Worm (Caenorhabditis elegans) whole organism, L3 larva: ENCODE data around the gene C08B6.18.

Experiments
- R02D3.7 ChIP-seq: fragments of 150-350 bp; optimal IDR thresholded peaks from 2 replicates; lab custom pipeline; 2014; ENCODE audit warnings: missing biosample characterization, missing genetic modification characterization
- ZK546.5 ChIP-seq: sonication (generic microtip); optimal IDR thresholded peaks from 2 replicates; lab custom pipeline; 2017; ENCODE audit warnings: missing biosample characterization, missing genetic modification characterization
- aly-2 ChIP-seq: fragments of 150-350 bp; optimal IDR thresholded peaks from 2 replicates; lab custom pipeline; 2014; ENCODE audit warnings: missing biosample characterization, missing genetic modification characterization
- ceh-16 ChIP-seq: sonication (generic microtip); optimal IDR thresholded peaks from 2 replicates; lab custom pipeline; 2017; ENCODE audit warnings: missing biosample characterization, missing genetic modification characterization
- ceh-28 ChIP-seq: fragments of 150-350 bp; optimal IDR thresholded peaks from 2 replicates; lab custom pipeline; 2014; ENCODE audit warnings: missing biosample characterization, missing genetic modification reagents, missing genetic modification characterization
- daf-12 ChIP-seq: fragments of 150-350 bp; optimal IDR thresholded peaks from 2 replicates; lab custom pipeline; 2014; ENCODE audit warnings: missing biosample characterization, missing genetic modification reagents, missing genetic modification characterization
- egl-27 ChIP-seq: sonication (generic microtip); optimal IDR thresholded peaks from 4 replicates; lab custom pipeline; 2017; ENCODE audit warnings: missing biosample characterization, missing genetic modification reagents, missing genetic modification characterization
- egl-5 ChIP-seq: fragments of 150-350 bp; optimal IDR thresholded peaks from 2 replicates; lab custom pipeline; 2017; ENCODE audit warnings: missing biosample characterization, missing genetic modification reagents, missing genetic modification characterization, inconsistent platforms
- elt-2 ChIP-seq: sonication (generic microtip); optimal IDR thresholded peaks from 2 replicates; lab custom pipeline; 2016; ENCODE audit warnings: missing genetic modification reagents, mild to moderate bottlenecking, missing genetic modification characterization, missing compliant biosample characterization
- elt-3 ChIP-seq, 3 experiments: fragments of 150-350 bp in 1 of 3; sonication (generic microtip) in 2 of 3; optimal IDR thresholded peaks; 2 replicates in 2 of 3; 4 replicates in 1 of 3; lab custom pipeline; 2014 to 2017; ENCODE audit warnings: missing biosample characterization in 3 of 3, missing genetic modification characterization in 3 of 3
- eor-1 ChIP-seq, 2 experiments: fragments of 150-350 bp; optimal IDR thresholded peaks; 2 replicates each; lab custom pipeline; 2014 to 2018; ENCODE audit warnings: missing biosample characterization in 2 of 2, missing genetic modification characterization in 2 of 2
- fkh-10 ChIP-seq: sonication (generic microtip); optimal IDR thresholded peaks from 2 replicates; lab custom pipeline; 2017; ENCODE audit warnings: missing biosample characterization, missing genetic modification reagents, missing genetic modification characterization
- fos-1 ChIP-seq: fragments of 150-350 bp; optimal IDR thresholded peaks from 2 replicates; lab custom pipeline; 2014; ENCODE audit warnings: missing biosample characterization, missing genetic modification characterization
- hmg-11 ChIP-seq: sonication (generic microtip); optimal IDR thresholded peaks from 2 replicates; lab custom pipeline; 2016; ENCODE audit warnings: missing genetic modification characterization, missing compliant biosample characterization
- jun-1 ChIP-seq: fragments of 150-350 bp; optimal IDR thresholded peaks from 2 replicates; lab custom pipeline; 2014; ENCODE audit warnings: missing biosample characterization, missing genetic modification reagents, missing genetic modification characterization
- lin-15B ChIP-seq: fragments of 150-350 bp; optimal IDR thresholded peaks from 2 replicates; lab custom pipeline; 2014; ENCODE audit warnings: missing biosample characterization, missing genetic modification characterization
- lin-39 ChIP-seq: fragments of 150-350 bp; optimal IDR thresholded peaks from 2 replicates; lab custom pipeline; 2018; ENCODE audit warnings: missing biosample characterization, missing genetic modification reagents, missing genetic modification characterization
- lsy-12 ChIP-seq: sonication (generic microtip); optimal IDR thresholded peaks from 2 replicates; lab custom pipeline; 2016; ENCODE audit warnings: mild to moderate bottlenecking, missing genetic modification characterization, missing compliant biosample characterization
- mdl-1 ChIP-seq: fragments of 150-350 bp; optimal IDR thresholded peaks from 2 replicates; lab custom pipeline; 2014; ENCODE audit warnings: missing biosample characterization, missing genetic modification characterization
- nfya-1 ChIP-seq: sonication (generic microtip); optimal IDR thresholded peaks from 2 replicates; lab custom pipeline; 2017; ENCODE audit warnings: missing genetic modification characterization, mild to moderate bottlenecking, missing compliant biosample characterization, antibody characterized with exemption, moderate library complexity; ENCODE audit not compliant: insufficient read depth
- nhr-11 ChIP-seq: fragments of 150-350 bp; optimal IDR thresholded peaks from 2 replicates; lab custom pipeline; 2014; ENCODE audit warnings: missing biosample characterization, missing genetic modification characterization
- nhr-12 ChIP-seq: fragments of 150-350 bp; optimal IDR thresholded peaks from 2 replicates; lab custom pipeline; 2014; ENCODE audit warnings: missing biosample characterization, missing genetic modification characterization
- nhr-23 ChIP-seq: fragments of 150-350 bp; optimal IDR thresholded peaks from 2 replicates; lab custom pipeline; 2014; ENCODE audit warnings: missing biosample characterization, missing genetic modification reagents, missing genetic modification characterization
- nhr-237 ChIP-seq: fragments of 150-350 bp; optimal IDR thresholded peaks from 2 replicates; lab custom pipeline; 2014; ENCODE audit warnings: missing biosample characterization, missing genetic modification characterization
- nhr-28 ChIP-seq: fragments of 150-350 bp; optimal IDR thresholded peaks from 2 replicates; lab custom pipeline; 2014; ENCODE audit warnings: missing biosample characterization, missing genetic modification characterization
- nhr-43 ChIP-seq: sonication (generic microtip); optimal IDR thresholded peaks from 2 replicates; lab custom pipeline; 2016; ENCODE audit warnings: mild to moderate bottlenecking, missing genetic modification characterization, missing compliant biosample characterization; ENCODE audit not compliant: poor library complexity, severe bottlenecking
- nhr-67 ChIP-seq: fragments of 150-350 bp; optimal IDR thresholded peaks from 2 replicates; lab custom pipeline; 2014; ENCODE audit warnings: missing biosample characterization, missing genetic modification characterization
- nhr-77 ChIP-seq: fragments of 150-350 bp; optimal IDR thresholded peaks from 2 replicates; lab custom pipeline; 2014; ENCODE audit warnings: missing biosample characterization, missing genetic modification characterization
- pha-4 ChIP-seq: fragments of 150-350 bp; optimal IDR thresholded peaks from 2 replicates; lab custom pipeline; 2014; ENCODE audit warnings: missing biosample characterization, missing genetic modification reagents, missing genetic modification characterization
- pqm-1 ChIP-seq: fragments of 150-350 bp; optimal IDR thresholded peaks from 2 replicates; lab custom pipeline; 2017; ENCODE audit warnings: missing biosample characterization, missing genetic modification characterization, inconsistent platforms
- sea-2 ChIP-seq: fragments of 150-350 bp; sonication (generic microtip); optimal IDR thresholded peaks from 4 replicates; lab custom pipeline; 2014; ENCODE audit warnings: missing biosample characterization, missing genetic modification reagents, missing genetic modification characterization
- skn-1 ChIP-seq: fragments of 150-350 bp; optimal IDR thresholded peaks from 2 replicates; lab custom pipeline; 2014; ENCODE audit warnings: missing biosample characterization, missing genetic modification characterization
- unc-62 ChIP-seq: fragments of 150-350 bp; sonication (generic microtip); optimal IDR thresholded peaks from 4 replicates; lab custom pipeline; 2014; ENCODE audit warnings: missing biosample characterization, missing genetic modification reagents, missing genetic modification characterization
- ztf-11 ChIP-seq: fragments of 150-350 bp; optimal IDR thresholded peaks from 2 replicates; lab custom pipeline; 2014; ENCODE audit warnings: missing biosample characterization, missing genetic modification characterization

Gene C08B6.18

DNA sequence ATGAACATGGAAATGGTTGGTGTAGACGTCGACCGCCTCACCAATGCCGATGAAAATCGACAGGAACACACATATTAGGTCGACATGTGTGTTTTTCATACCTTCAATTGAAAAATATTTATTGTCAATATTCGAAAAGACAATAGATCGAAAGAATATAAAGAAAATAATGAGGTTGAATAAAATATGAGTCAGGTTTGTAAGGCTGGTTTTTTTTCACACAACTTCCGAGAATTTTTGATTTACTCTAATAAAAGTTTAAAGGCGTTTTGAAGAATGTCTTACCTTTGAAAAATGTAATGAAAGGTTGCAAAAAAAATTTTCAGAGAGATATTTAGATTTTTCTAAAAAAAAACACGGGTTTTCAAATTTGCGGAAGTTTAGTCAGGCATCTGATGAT lies 39.7 kb upstream of the C08B6.18 start, which contains the start of gene egl-3:
Gene egl-3, minus strand, starts transcription at position 101 of the 400 bp plus-strand sequence.
- TF ChIP-seq nhr-43 (tag; lab: Kevin White, UChicago) (no peak), hmg-11 (tag; lab: Kevin White, UChicago) (no peak), egl-27 (no peak), unc-62 (GFP tag; lab: Kevin White, UChicago) (no peak), daf-12 (tag; lab: Kevin White, UChicago) (no peak), nhr-12 (tag; lab: Kevin White, UChicago) (no peak), eor-1 (tag; optimal IDR thresholded peaks at IDR 0.05; lab: Kevin White, UChicago) (no peak)
- TF ChIP-seq, all 47 proteins: peak for 0

- TF ChIP-seq nhr-67 (tag; lab: Kevin White, UChicago) (no peak), fos-1 (no peak), nhr-11 (tag; lab: Kevin White, UChicago) (no peak), fkh-10 (GFP tag; lab: Kevin White, UChicago) (no peak), R02D3.7 (tag; lab: Kevin White, UChicago) (no peak), skn-1 (tag; lab: Kevin White, UChicago) (no peak), lin-39 (tag; lab: Kevin White, UChicago) (no peak), elt-2 (tag; lab: Kevin White, UChicago) (no peak), pha-4 (tag; lab: Kevin White, UChicago) (no peak), nhr-77 (no peak), nhr-43 (tag; lab: Kevin White, UChicago) (no peak), egl-5 (tag; lab: Kevin White, UChicago) (no peak)
These were observed 34.9 kb upstream of the C08B6.18 start for ce11 chrV:10168870-10169269.

ce11 chrV:10166368-10166767 lies 32.4 kb upstream of the C08B6.18 start, which contains the start of gene C51E3.6:
TSS of gene C51E3.6 (minus strand) at chrV:10166468.
- TF ChIP-seq ztf-11, result no peak
- TF ChIP-seq nhr-12 (tag; lab: Kevin White, UChicago), result no peak
- TF ChIP-seq ceh-28, result no peak
- TF ChIP-seq aly-2 (tag; lab: Kevin White, UChicago), result no peak
- no peak for TF ChIP-seq ceh-16 (tag; lab: Kevin White, UChicago)
- TF ChIP-seq nhr-23 (tag; lab: Kevin White, UChicago), result no peak
- TF ChIP-seq nhr-237 (tag; lab: Kevin White, UChicago), result no peak
- TF ChIP-seq lin-15B (tag; lab: Kevin White, UChicago), result no peak
- TF ChIP-seq lsy-12 (tag; lab: Kevin White, UChicago), result no peak
- no peak for TF ChIP-seq daf-12 (tag; lab: Kevin White, UChicago)
- no peak for TF ChIP-seq hmg-11 (tag; lab: Kevin White, UChicago)
- TF ChIP-seq nfya-1, result no peak
- no peak for TF ChIP-seq lin-39 (tag; lab: Kevin White, UChicago)
- TF ChIP-seq nhr-67 (tag; lab: Kevin White, UChicago), result no peak
- TF ChIP-seq fkh-10 (GFP tag; lab: Kevin White, UChicago), result no peak
- TF ChIP-seq eor-1 (tag; optimal IDR thresholded peaks at IDR 0.05; lab: Kevin White, UChicago), result no peak

DNA sequence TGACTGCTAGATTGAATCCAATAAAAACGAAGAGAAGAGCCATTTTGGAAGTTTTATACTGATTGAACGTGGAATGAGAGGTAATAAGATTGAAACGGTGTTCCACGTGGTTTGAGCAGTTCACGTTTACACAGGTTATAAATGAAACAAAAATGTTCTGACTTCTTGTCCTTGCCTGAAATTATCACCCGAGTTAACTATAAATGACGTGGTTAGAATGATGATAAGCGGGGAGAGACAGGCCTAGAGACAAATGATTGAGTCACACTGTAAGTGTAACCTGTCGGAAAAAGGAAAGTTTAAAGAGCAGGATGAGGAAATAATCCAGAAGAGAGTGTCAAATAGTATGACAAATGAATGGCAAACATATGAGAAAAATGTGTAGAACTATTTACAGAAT lies 27.0 kb upstream of the C08B6.18 start, which contains the start of gene C51E3.10:
Gene C51E3.10, minus strand, starts transcription at position 181 of the 400 bp plus-strand sequence.
- TF ChIP-seq mdl-1 (tag; lab: Kevin White, UChicago) (peak; percentile 24), elt-3 (tag; optimal IDR thresholded peaks at IDR 0.05; lab: Kevin White, UChicago) (no peak), ZK546.5 (no peak), elt-2 (tag; lab: Kevin White, UChicago) (peak; percentile 94), jun-1 (tag; lab: Kevin White, UChicago) (peak; percentile 39), pqm-1 (tag; lab: Kevin White, UChicago) (peak; percentile 96), skn-1 (tag; lab: Kevin White, UChicago) (peak; percentile 70), pha-4 (tag; lab: Kevin White, UChicago) (peak; percentile 15)

DNA sequence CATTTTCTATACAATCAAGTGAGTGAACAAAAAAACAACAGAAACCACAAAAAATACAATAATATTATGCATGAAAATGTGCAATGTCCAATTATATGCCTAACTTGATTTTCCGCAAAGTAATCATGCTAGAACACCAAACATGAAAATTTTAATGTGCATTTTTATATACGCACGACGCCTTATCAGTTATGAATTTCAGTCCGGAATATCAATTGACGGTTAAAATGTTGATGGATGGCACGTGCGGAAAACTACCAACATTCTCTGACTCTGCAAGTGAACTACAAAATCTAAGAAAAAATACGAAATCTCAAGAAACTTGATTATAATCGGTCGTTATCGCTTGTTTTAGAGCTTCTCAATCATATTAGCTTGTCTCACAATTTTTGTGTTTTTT lies 26.0 kb upstream of the C08B6.18 start:
- TF ChIP-seq lin-39 (tag; lab: Kevin White, UChicago) (no peak), sea-2 (GFP tag; lab: Kevin White, UChicago) (no peak), pha-4 (tag; lab: Kevin White, UChicago) (peak; percentile 15), elt-2 (tag; lab: Kevin White, UChicago) (peak; percentile 78), nhr-28 (no peak), nhr-12 (tag; lab: Kevin White, UChicago) (no peak), pqm-1 (tag; lab: Kevin White, UChicago) (peak; percentile 65), jun-1 (tag; lab: Kevin White, UChicago) (no peak)
- TF ChIP-seq, all 47 proteins: peak for 3
